Fruit fly (Drosophila melanogaster): ENCODE results near the gene Nup133.

dm6 chr3R:22672695-22673346, 17.6 kb upstream of the Nup133 start:
- no peak for TF ChIP-seq yki (optimal IDR thresholded peaks at IDR 0.05)
- TF ChIP-seq CG7357 (GFP tag; IDR thresholded peaks at IDR 0.05), result no peak
- TF ChIP-seq ewg (GFP tag; optimal IDR thresholded peaks at IDR 0.05), result no peak
- TF ChIP-seq btn (GFP tag; optimal IDR thresholded peaks at IDR 0.05), result no peak
- no peak for TF ChIP-seq Fer2 (tag; optimal IDR thresholded peaks at IDR 0.05)
- TF ChIP-seq usp (GFP tag; optimal IDR thresholded peaks at IDR 0.05), result no peak
- no peak for TF ChIP-seq CG10543 (GFP tag; optimal IDR thresholded peaks at IDR 0.05)
- no peak for TF ChIP-seq CG33557 (GFP tag; optimal IDR thresholded peaks at IDR 0.05)
